Worm (Caenorhabditis elegans) whole organism, L4 larva: ENCODE measurements around the gene cyc-2.2.

Experiments used
- aha-1 ChIP-seq: fragments of 150-350 bp; peaks from one replicate; lab custom pipeline; 2014; ENCODE audit warnings: missing biosample characterization, missing genetic modification characterization
- ceh-62 ChIP-seq: sonication (generic microtip); optimal IDR thresholded peaks from 2 replicates; lab custom pipeline; 2017; ENCODE audit warnings: missing biosample characterization, missing genetic modification characterization
- lin-15B ChIP-seq: fragments of 150-350 bp; sonication (generic microtip); optimal IDR thresholded peaks from 3 replicates; lab custom pipeline; 2014; ENCODE audit warnings: missing biosample characterization, missing genetic modification characterization
- lsy-2 ChIP-seq, 2 experiments: fragments of 150-350 bp in 1 of 2; sonication (generic microtip) in 1 of 2; optimal IDR thresholded peaks; 2 replicates each; lab custom pipeline; 2014 to 2017; ENCODE audit warnings: missing biosample characterization in 2 of 2, missing genetic modification characterization in 2 of 2
- nhr-10 ChIP-seq: fragments of 150-350 bp; optimal IDR thresholded peaks from 2 replicates; lab custom pipeline; 2014; ENCODE audit warnings: missing biosample characterization, missing genetic modification characterization
- nhr-76 ChIP-seq: fragments of 150-350 bp; optimal IDR thresholded peaks from 2 replicates; lab custom pipeline; 2014; ENCODE audit warnings: missing biosample characterization, missing genetic modification characterization
- set-16 ChIP-seq: fragments of 200-800 bp; sonication (Bioruptor generic); IDR thresholded peaks from 2 replicates; pipeline ENCODE4 v1.3.6; 2022; ENCODE audit warnings: missing genetic modification reagents, missing genetic modification characterization, missing compliant biosample characterization
- zag-1 ChIP-seq: fragments of 150-350 bp; optimal IDR thresholded peaks from 2 replicates; lab custom pipeline; 2014; ENCODE audit warnings: missing biosample characterization, missing genetic modification characterization
- ztf-11 ChIP-seq: fragments of 150-350 bp; optimal IDR thresholded peaks from 2 replicates; lab custom pipeline; 2014; ENCODE audit warnings: missing biosample characterization, missing genetic modification characterization

- TF ChIP-seq set-16 (GFP tag; lab: Robert Waterston, UW): no peak
- TF ChIP-seq zag-1 (tag; lab: Kevin White, UChicago): no peak
- no peak for TF ChIP-seq nhr-76 (tag; lab: Kevin White, UChicago)
- TF ChIP-seq lsy-2 (tag; optimal IDR thresholded peaks at IDR 0.05; lab: Kevin White, UChicago): no peak
- no peak for TF ChIP-seq lin-15B (tag; lab: Kevin White, UChicago)
- no peak for TF ChIP-seq nhr-10 (tag; lab: Kevin White, UChicago)
- no peak for TF ChIP-seq aha-1 (tag; lab: Kevin White, UChicago)
- no peak for TF ChIP-seq ztf-11 (tag; lab: Kevin White, UChicago)
- no peak for TF ChIP-seq ceh-62 (tag; lab: Kevin White, UChicago)
Observed at ce11 chrV:12644500-12644899, 32.5 kb upstream of the cyc-2.2 start, which contains the start of gene F56H9.8.
